Fruit fly (Drosophila melanogaster): ENCODE data around the gene twe.
A peak's percentile ranks its signal among the peaks of the same experiment; 100 is the strongest.

Gene twe

DNA sequence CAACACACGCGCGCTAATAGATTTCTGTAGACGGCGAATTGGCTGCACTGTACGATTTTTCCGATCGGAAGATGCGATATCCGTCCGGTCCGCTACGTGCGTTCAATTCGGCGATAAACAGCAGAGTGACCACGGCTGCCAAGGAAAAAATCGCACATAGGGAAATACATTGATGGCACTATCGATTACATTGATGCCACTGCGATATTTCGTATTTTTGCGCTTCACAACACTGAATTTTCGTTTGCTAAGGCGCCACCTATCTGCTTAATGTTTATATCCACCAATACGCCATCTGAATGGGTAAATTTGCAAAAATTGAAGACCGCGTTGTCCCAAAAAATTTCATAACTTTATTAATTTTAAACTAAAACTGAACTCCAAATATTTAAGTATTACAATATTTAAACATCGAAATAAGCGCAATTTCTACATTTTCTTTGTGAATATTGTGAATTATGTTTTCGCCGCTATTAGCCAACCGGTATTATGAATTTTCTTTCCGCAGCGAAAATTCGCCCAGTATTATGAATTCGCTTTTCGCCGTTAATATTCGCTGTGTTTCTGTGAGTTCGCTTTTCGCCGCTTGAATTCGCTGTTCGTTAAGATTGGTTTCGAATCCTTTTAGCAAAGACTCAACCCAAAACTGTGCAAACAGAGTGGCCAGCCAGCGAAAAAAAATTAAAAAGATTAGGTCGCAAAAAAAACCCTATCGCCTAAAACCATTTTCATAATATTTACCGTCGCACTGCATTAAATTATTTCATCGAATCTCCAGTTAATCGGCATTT lies 26.1 kb upstream of the twe start, which contains the start of the genes crp and pkaap (continued):
- TF ChIP-seq dac (GFP tag; optimal IDR thresholded peaks at IDR 0.05): peak; percentile 27
- TF ChIP-seq Met (GFP tag; optimal IDR thresholded peaks at IDR 0.05): peak; percentile 74
- TF ChIP-seq Sox14 (GFP tag; optimal IDR thresholded peaks at IDR 0.05): peak; percentile 62
- peak; percentile 15 for TF ChIP-seq CG10669 (GFP tag; optimal IDR thresholded peaks at IDR 0.05)
- TF ChIP-seq lz (GFP tag; optimal IDR thresholded peaks at IDR 0.05): peak; percentile 79
- peak; percentile 58 for TF ChIP-seq vri (GFP tag; optimal IDR thresholded peaks at IDR 0.05)
- TF ChIP-seq CG7368 (GFP tag; optimal IDR thresholded peaks at IDR 0.05): peak; percentile 53
- peak in 1 of 2 experiments; percentile 27 for TF ChIP-seq salr (GFP tag; optimal IDR thresholded peaks at IDR 0.05)
- TF ChIP-seq topi (GFP tag; optimal IDR thresholded peaks at IDR 0.05): peak; percentile 54
- no peak for TF ChIP-seq Lpt (GFP tag; optimal IDR thresholded peaks at IDR 0.05)
- TF ChIP-seq Hr38 (GFP tag; optimal IDR thresholded peaks at IDR 0.05): no peak
- peak; percentile 77 for TF ChIP-seq pdm3 (GFP tag; optimal IDR thresholded peaks at IDR 0.05)
- TF ChIP-seq CG3919 (GFP tag; optimal IDR thresholded peaks at IDR 0.05): peak; percentile 82
- peak; percentile 34 for TF ChIP-seq CG10631 (GFP tag; optimal IDR thresholded peaks at IDR 0.05)
- peak; percentile 14 for TF ChIP-seq CG16779 (tag; optimal IDR thresholded peaks at IDR 0.05)
- TF ChIP-seq CG6854 (GFP tag; optimal IDR thresholded peaks at IDR 0.05): peak; percentile 28
- peak; percentile 48 for TF ChIP-seq fd85E (GFP tag; optimal IDR thresholded peaks at IDR 0.05)
- peak; percentile 60 for TF ChIP-seq Ets21C (GFP tag; optimal IDR thresholded peaks at IDR 0.05)
- TF ChIP-seq Hr39 (GFP tag; optimal IDR thresholded peaks at IDR 0.05): peak; percentile 81
- no peak for TF ChIP-seq svp (GFP tag)
- TF ChIP-seq dsx (GFP tag; optimal IDR thresholded peaks at IDR 0.05; ENCODE audit: poor library complexity, severe bottlenecking): peak; percentile 69

- TF ChIP-seq spab (GFP tag; optimal IDR thresholded peaks at IDR 0.05) (no peak), topi (GFP tag; optimal IDR thresholded peaks at IDR 0.05) (no peak), cyc (GFP tag; optimal IDR thresholded peaks at IDR 0.05) (no peak), Eip93F (GFP tag; optimal IDR thresholded peaks at IDR 0.05) (no peak), Sox14 (GFP tag; optimal IDR thresholded peaks at IDR 0.05) (no peak), CG11762 (GFP tag; optimal IDR thresholded peaks at IDR 0.05; ENCODE audit: insufficient read depth) (no peak), CG8319 (GFP tag; optimal IDR thresholded peaks at IDR 0.05) (no peak), Met (GFP tag; optimal IDR thresholded peaks at IDR 0.05) (no peak), CG34406 (GFP tag; optimal IDR thresholded peaks at IDR 0.05) (no peak), CG6854 (GFP tag; optimal IDR thresholded peaks at IDR 0.05) (no peak), CG31627 (GFP tag; optimal IDR thresholded peaks at IDR 0.05) (no peak), CG6276 (GFP tag; optimal IDR thresholded peaks at IDR 0.05) (peak; percentile 24), fkh (GFP tag; optimal IDR thresholded peaks at IDR 0.05) (peak; percentile 14), dac (GFP tag; optimal IDR thresholded peaks at IDR 0.05) (no peak), CG6792 (GFP tag; optimal IDR thresholded peaks at IDR 0.05) (no peak)
These were observed 25.4 kb upstream of the twe start for dm6 chr2L:16287006-16287601.

dm6 chr2L:16286360-16287005 lies 24.8 kb upstream of the twe start:
- no peak for TF ChIP-seq fd85E (GFP tag; optimal IDR thresholded peaks at IDR 0.05)
- peak; percentile 84 for TF ChIP-seq Hr4 (GFP tag; optimal IDR thresholded peaks at IDR 0.05)
- peak; percentile 77 for TF ChIP-seq CG3919 (GFP tag; optimal IDR thresholded peaks at IDR 0.05)
- TF ChIP-seq fd59A (GFP tag; optimal IDR thresholded peaks at IDR 0.05): peak; percentile 40
- TF ChIP-seq acj6 (GFP tag; optimal IDR thresholded peaks at IDR 0.05): peak; percentile 72
- TF ChIP-seq lz (GFP tag; optimal IDR thresholded peaks at IDR 0.05): peak; percentile 69
- TF ChIP-seq CG11294 (GFP tag; IDR thresholded peaks at IDR 0.05): no peak
- peak; percentile 60 for TF ChIP-seq CG6854 (GFP tag; optimal IDR thresholded peaks at IDR 0.05)
- peak; percentile 51 for TF ChIP-seq CG8319 (GFP tag; optimal IDR thresholded peaks at IDR 0.05)
- peak; percentile 68 for TF ChIP-seq Met (GFP tag; optimal IDR thresholded peaks at IDR 0.05)
- peak; percentile 48 for TF ChIP-seq vri (GFP tag; optimal IDR thresholded peaks at IDR 0.05)
- peak; percentile 79 for TF ChIP-seq pdm3 (GFP tag; optimal IDR thresholded peaks at IDR 0.05)
- peak; percentile 52 for TF ChIP-seq CG1621 (tag; optimal IDR thresholded peaks at IDR 0.05)
- no peak for TF ChIP-seq Eip93F (GFP tag; optimal IDR thresholded peaks at IDR 0.05)
- TF ChIP-seq CG7368 (GFP tag; optimal IDR thresholded peaks at IDR 0.05): peak; percentile 17
- TF ChIP-seq CG15336 (GFP tag; IDR thresholded peaks at IDR 0.05): no peak
- TF ChIP-seq CG34406 (GFP tag; optimal IDR thresholded peaks at IDR 0.05): peak; percentile 65
- no peak for TF ChIP-seq Blimp-1 (GFP tag; optimal IDR thresholded peaks at IDR 0.05)
- TF ChIP-seq CG9139 (GFP tag; optimal IDR thresholded peaks at IDR 0.05): peak; percentile 63
- peak; percentile 71 for TF ChIP-seq dsx (GFP tag; optimal IDR thresholded peaks at IDR 0.05; ENCODE audit: poor library complexity, severe bottlenecking)
- peak; percentile 14 for TF ChIP-seq Hr38 (GFP tag; optimal IDR thresholded peaks at IDR 0.05)
- peak; percentile 84 for TF ChIP-seq svp (GFP tag)
- peak; percentile 67 for TF ChIP-seq CG11762 (GFP tag; optimal IDR thresholded peaks at IDR 0.05; ENCODE audit: insufficient read depth)
- TF ChIP-seq Eip75B (GFP tag; optimal IDR thresholded peaks at IDR 0.05): peak; percentile 63
- peak; percentile 81 for TF ChIP-seq CG10631 (GFP tag; optimal IDR thresholded peaks at IDR 0.05)
- peak; percentile 49 for TF ChIP-seq dac (GFP tag; optimal IDR thresholded peaks at IDR 0.05)
- peak; percentile 46 to 79 for TF ChIP-seq salr (GFP tag; optimal IDR thresholded peaks at IDR 0.05)
- TF ChIP-seq Smox (GFP tag; optimal IDR thresholded peaks at IDR 0.05): peak; percentile 53

All from whole organism, prepupa.